Worm (Caenorhabditis elegans) whole organism, L1 larva: ENCODE data around the gene frm-5.1.

Experiments used
- alr-1 ChIP-seq: fragments of 200-800 bp; sonication (Bioruptor generic); optimal IDR thresholded peaks from 2 replicates; lab custom pipeline; 2018; ENCODE audit warnings: borderline replicate concordance, mild to moderate bottlenecking, missing genetic modification characterization, missing compliant biosample characterization
- ceh-88 ChIP-seq: fragments of 200-800 bp; sonication (Bioruptor generic); IDR thresholded peaks from 2 replicates; pipeline ENCODE4 v1.3.6; 2022; ENCODE audit warnings: missing genetic modification characterization, missing compliant biosample characterization
- ceh-90 ChIP-seq: sonication (generic microtip); optimal IDR thresholded peaks from 2 replicates; lab custom pipeline; 2016; ENCODE audit warnings: missing genetic modification characterization, missing compliant biosample characterization
- ets-5 ChIP-seq: fragments of 200-800 bp; sonication (Bioruptor generic); IDR thresholded peaks from 2 replicates; pipeline ENCODE4 v1.3.6; 2022; ENCODE audit warnings: missing genetic modification characterization, missing compliant biosample characterization
- lin-35 ChIP-seq, 2 experiments: fragments of 150-350 bp; optimal IDR thresholded peaks; 2 replicates each; lab custom pipeline; 2014; ENCODE audit warnings: missing biosample characterization in 2 of 2, missing genetic modification characterization in 2 of 2, missing genetic modification reagents in 2 of 2
- lin-39 ChIP-seq: fragments of 150-350 bp; optimal IDR thresholded peaks from 2 replicates; lab custom pipeline; 2014; ENCODE audit warnings: missing biosample characterization, missing genetic modification reagents, missing genetic modification characterization
- lsy-2 ChIP-seq, 2 experiments: fragments of 150-350 bp; optimal IDR thresholded peaks; 2 replicates each; lab custom pipeline; 2014; ENCODE audit warnings: missing biosample characterization in 2 of 2, missing genetic modification characterization in 2 of 2
- mdl-1 ChIP-seq, 2 experiments: fragments of 150-350 bp; optimal IDR thresholded peaks; 2 replicates each; lab custom pipeline; 2014 to 2017; ENCODE audit warnings: missing biosample characterization in 2 of 2, missing genetic modification characterization in 2 of 2, inconsistent platforms in 1 of 2
- nhr-11 ChIP-seq: fragments of 150-350 bp; optimal IDR thresholded peaks from 2 replicates; lab custom pipeline; 2014; ENCODE audit warnings: missing biosample characterization, missing genetic modification characterization
- pax-3 ChIP-seq: fragments of 200-800 bp; sonication (Bioruptor generic); optimal IDR thresholded peaks from 2 replicates; lab custom pipeline; 2018; ENCODE audit warnings: mild to moderate bottlenecking, missing genetic modification characterization, moderate library complexity, missing compliant biosample characterization

- no peak for TF ChIP-seq lin-39
- TF ChIP-seq ceh-88 = no peak
- no peak for TF ChIP-seq ceh-90 (tag; lab: Kevin White, UChicago)
- TF ChIP-seq mdl-1 (tag; optimal IDR thresholded peaks at IDR 0.05; lab: Kevin White, UChicago) = no peak
- no peak for TF ChIP-seq lsy-2 (tag; optimal IDR thresholded peaks at IDR 0.05; lab: Kevin White, UChicago)
- no peak for TF ChIP-seq pax-3 (tag; lab: Kevin White, UChicago)
- no peak for TF ChIP-seq lin-35 (GFP tag; optimal IDR thresholded peaks at IDR 0.05; lab: Kevin White, UChicago)
- no peak for TF ChIP-seq nhr-11
- TF ChIP-seq ets-5 = no peak
- no peak for TF ChIP-seq alr-1 (tag; lab: Kevin White, UChicago)
These were observed 4.9 kb upstream of the frm-5.1 start, which contains the start of gene T05C7.4 for ce11 chrIV:53539-53938.
